Worm (Caenorhabditis elegans): Measurements from ENCODE around the gene F13H8.6.

F13H8.6 gene

DNA sequence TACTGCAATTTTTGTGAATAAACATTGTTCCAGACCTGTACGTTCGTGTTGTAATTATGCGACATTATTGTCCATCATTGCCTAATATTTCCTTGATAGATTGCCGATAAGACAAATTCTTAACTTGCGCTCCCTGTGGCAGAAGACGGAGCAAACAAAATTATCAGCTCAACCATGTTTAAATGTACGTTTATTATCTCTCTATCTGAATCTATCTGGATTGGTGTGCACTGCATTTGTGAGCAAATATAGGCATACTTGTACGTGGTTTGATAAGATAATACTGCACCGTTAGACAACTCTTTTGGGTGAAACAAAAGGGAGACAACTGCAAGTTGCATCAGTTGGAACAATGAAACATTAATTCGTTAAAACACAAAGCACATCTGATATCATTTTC, 40.6 kb upstream of the F13H8.6 start (continued):
- no peak for TF ChIP-seq nhr-27 (tag; optimal IDR thresholded peaks at IDR 0.05)
- TF ChIP-seq dox-1 (GFP tag; IDR thresholded peaks at IDR 0.05): peak; percentile 62
- TF ChIP-seq mes-4 (tag; optimal IDR thresholded peaks at IDR 0.05): no peak
- no peak for TF ChIP-seq bed-2 (GFP tag; IDR thresholded peaks at IDR 0.05)
- TF ChIP-seq Y79H2A.3 (GFP tag; conservative IDR thresholded peaks at IDR 0.05): no peak
- TF ChIP-seq ceh-79 (tag; optimal IDR thresholded peaks at IDR 0.05): no peak
- peak; percentile 5 for TF ChIP-seq lin-40 (tag; optimal IDR thresholded peaks at IDR 0.05)
- no peak for TF ChIP-seq nhr-90 (tag; optimal IDR thresholded peaks at IDR 0.05)
- peak; percentile 30 for TF ChIP-seq tbp1 (GFP tag; optimal IDR thresholded peaks at IDR 0.05)
- no peak for TF ChIP-seq ztf-6 (GFP tag; IDR thresholded peaks at IDR 0.05)

DNA sequence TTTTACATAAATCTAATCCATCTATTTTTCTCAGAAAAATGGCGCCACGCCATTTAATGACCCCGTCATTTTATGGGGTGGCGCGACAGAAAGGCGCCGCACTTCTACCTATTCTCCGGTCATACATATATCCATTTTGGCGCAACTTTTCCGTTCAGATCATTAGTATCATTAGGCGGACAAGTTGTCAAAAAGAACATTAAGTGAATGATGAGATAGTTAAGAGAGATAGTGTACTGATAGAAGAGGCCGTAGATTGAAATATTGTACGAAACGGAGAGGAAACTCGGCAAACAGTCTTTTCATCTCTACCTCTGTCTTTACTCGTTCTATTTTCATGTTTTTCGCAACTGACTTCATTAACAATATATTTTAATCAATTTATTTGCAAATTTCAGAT, 37.3 kb upstream of the F13H8.6 start, which contains the start of gene sma-6:
sma-6 (plus strand) TSS at position 399 of the 400 bp plus-strand sequence.
- TF ChIP-seq gei-17 (GFP tag; optimal IDR thresholded peaks at IDR 0.05): no peak
- no peak for TF ChIP-seq zfh-2 (GFP tag; conservative IDR thresholded peaks at IDR 0.05)
- peak; percentile 6 for TF ChIP-seq efl-1 (GFP tag; optimal IDR thresholded peaks at IDR 0.05)
- no peak for TF ChIP-seq nhr-179 (tag; optimal IDR thresholded peaks at IDR 0.05)
- no peak for TF ChIP-seq sea-2 (GFP tag; IDR thresholded peaks at IDR 0.05)
- TF ChIP-seq Y79H2A.3 (GFP tag; conservative IDR thresholded peaks at IDR 0.05): no peak
- no peak for TF ChIP-seq aptf-3 (GFP tag; IDR thresholded peaks at IDR 0.05)
- TF ChIP-seq nhr-90 (tag; optimal IDR thresholded peaks at IDR 0.05): no peak
- TF ChIP-seq snpc-3.4 (tag; optimal IDR thresholded peaks at IDR 0.05): no peak
- no peak for TF ChIP-seq cebp-1 (GFP tag; IDR thresholded peaks at IDR 0.05)
- TF ChIP-seq cebp-1 (tag; optimal IDR thresholded peaks at IDR 0.05): no peak
- peak; percentile 21; the same call in 1 of the 2 replicates for TF ChIP-seq hmg-1.2 (GFP tag; IDR thresholded peaks at IDR 0.05)
- no peak for TF ChIP-seq lin-35 (GFP tag; optimal IDR thresholded peaks at IDR 0.05)
- no peak for TF ChIP-seq B0019.2 (GFP tag; conservative IDR thresholded peaks at IDR 0.05)
- TF ChIP-seq chd-7 (tag; optimal IDR thresholded peaks at IDR 0.05): no peak
- TF ChIP-seq ama-1 (optimal IDR thresholded peaks at IDR 0.05): no peak
- TF ChIP-seq ama-1 (GFP tag; optimal IDR thresholded peaks at IDR 0.05): no peak
- TF ChIP-seq mxl-1 (tag; optimal IDR thresholded peaks at IDR 0.05): no peak

DNA sequence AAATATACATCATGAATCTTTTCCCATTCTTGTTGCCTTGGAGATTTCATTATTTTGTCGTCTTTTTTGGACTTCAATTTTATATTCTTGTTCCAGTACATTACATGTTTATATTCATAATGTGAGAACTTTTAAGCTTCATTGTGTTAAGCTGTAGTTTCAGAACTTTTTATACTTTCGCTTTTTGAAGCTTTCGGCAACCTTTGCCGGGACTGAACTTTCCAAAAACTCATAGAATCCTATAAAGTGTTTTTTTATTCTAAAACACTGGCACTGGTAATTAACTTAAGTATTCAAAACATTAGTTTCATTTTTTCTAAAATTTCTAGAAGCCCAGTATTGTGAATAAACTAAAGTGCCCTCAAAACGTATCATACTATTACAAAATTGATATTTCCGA, 36.2 kb upstream of the F13H8.6 start, which contains the start of gene C32D5.4:
C32D5.4 (minus strand) TSS at position 101 of the 400 bp plus-strand sequence.
- TF ChIP-seq ztf-3 (GFP tag; optimal IDR thresholded peaks at IDR 0.05): no peak
- no peak for TF ChIP-seq gei-17 (GFP tag; optimal IDR thresholded peaks at IDR 0.05)
- no peak for TF ChIP-seq Y53F4B.3 (GFP tag; IDR thresholded peaks at IDR 0.05)
- TF ChIP-seq akir-1 (GFP tag; optimal IDR thresholded peaks at IDR 0.05): no peak

DNA sequence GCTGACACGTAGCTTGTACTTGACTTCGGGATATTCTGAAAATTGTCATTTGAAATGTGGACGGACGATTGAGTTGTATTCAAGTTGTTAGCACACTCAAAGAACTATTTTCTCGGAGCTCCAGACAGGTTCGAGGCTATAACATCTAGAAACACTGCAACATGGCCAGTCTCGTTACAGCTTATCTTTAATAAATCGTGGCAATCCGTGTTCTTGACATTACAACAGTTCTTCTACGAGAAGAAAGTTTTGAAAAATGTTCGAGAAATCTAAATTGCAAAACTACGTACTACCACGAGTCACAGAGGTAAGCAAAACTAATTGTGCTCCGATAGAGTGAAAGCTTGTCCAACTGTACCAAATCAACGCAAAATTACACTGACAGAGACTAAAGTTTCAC, 35.3 kb upstream of the F13H8.6 start:
- TF ChIP-seq F57C9.4 (tag; optimal IDR thresholded peaks at IDR 0.05) (no peak), Y79H2A.3 (GFP tag; conservative IDR thresholded peaks at IDR 0.05) (no peak), mes-4 (tag; optimal IDR thresholded peaks at IDR 0.05) (no peak), nhr-80 (tag; optimal IDR thresholded peaks at IDR 0.05) (no peak), nfya-1 (tag; optimal IDR thresholded peaks at IDR 0.05; ENCODE audit: borderline replicate concordance, insufficient read depth) (no peak), hmg-20 (GFP tag; IDR thresholded peaks at IDR 0.05) (no peak), let-526 (GFP tag; IDR thresholded peaks at IDR 0.05) (no peak), nhr-90 (tag; optimal IDR thresholded peaks at IDR 0.05) (no peak), hlh-12 (tag; optimal IDR thresholded peaks at IDR 0.05) (no peak), egl-18 (GFP tag; IDR thresholded peaks at IDR 0.05) (no peak), Y95B8A.8 (GFP tag; IDR thresholded peaks at IDR 0.05) (no peak), hlh-26 (GFP tag; conservative IDR thresholded peaks at IDR 0.05) (no peak), bed-1 (GFP tag; IDR thresholded peaks at IDR 0.05) (no peak), F23B12.7 (tag; optimal IDR thresholded peaks at IDR 0.05; ENCODE audit: insufficient read depth) (no peak), F52B5.7 (tag; optimal IDR thresholded peaks at IDR 0.05) (no peak), ztf-18 (tag; optimal IDR thresholded peaks at IDR 0.05) (no peak), pbrm-1 (GFP tag; IDR thresholded peaks at IDR 0.05) (no peak)
